Worm (Caenorhabditis elegans): ENCODE data around the gene grl-31.
A peak's percentile ranks its signal among the peaks of the same experiment; 100 is the strongest.

grl-31 gene

ce11 chrV:3588223-3588622, 30.6 kb upstream of the grl-31 start (continued):
- TF ChIP-seq hmg-1.1 (GFP tag; IDR thresholded peaks at IDR 0.05): peak; percentile 44; the same call in 1 of the 2 replicates
- no peak for TF ChIP-seq unc-62 (GFP tag; optimal IDR thresholded peaks at IDR 0.05 in 1 of 2)
- no peak for TF ChIP-seq unc-62 (tag; optimal IDR thresholded peaks at IDR 0.05)
- no peak for TF ChIP-seq nhr-11 (tag; optimal IDR thresholded peaks at IDR 0.05)
- no peak for TF ChIP-seq ZK337.2 (GFP tag; IDR thresholded peaks at IDR 0.05)
- 0 out of 2 replicates have a peak, but pooled peaks have one; percentile 49 for TF ChIP-seq mxl-2 (GFP tag; conservative IDR thresholded peaks at IDR 0.05)
- no peak for TF ChIP-seq mdt-29 (GFP tag; IDR thresholded peaks at IDR 0.05)
- TF ChIP-seq nhr-25 (tag; optimal IDR thresholded peaks at IDR 0.05; ENCODE audit: borderline replicate concordance, insufficient read depth): no peak
- no peak for TF ChIP-seq rbr-2 (tag; optimal IDR thresholded peaks at IDR 0.05)
- TF ChIP-seq mes-2 (tag; optimal IDR thresholded peaks at IDR 0.05; ENCODE audit: poor library complexity, severe bottlenecking): peak; percentile 35
- no peak for TF ChIP-seq zip-11 (GFP tag; IDR thresholded peaks at IDR 0.05)
- TF ChIP-seq Y5F2A.4 (GFP tag; optimal IDR thresholded peaks at IDR 0.05): no peak
- TF ChIP-seq daf-16 (GFP tag; optimal IDR thresholded peaks at IDR 0.05): peak in 1 of 2 experiments; percentile 17
- TF ChIP-seq daf-16 (tag; optimal IDR thresholded peaks at IDR 0.05): peak; percentile 45
- no peak for TF ChIP-seq nhr-102 (tag; optimal IDR thresholded peaks at IDR 0.05)
- peak; percentile 48; the same call in 1 of the 2 replicates for TF ChIP-seq F26F4.8 (GFP tag; conservative IDR thresholded peaks at IDR 0.05)
- peak; percentile 64 for TF ChIP-seq lin-38 (GFP tag; IDR thresholded peaks at IDR 0.05)
- peak; percentile 63 for TF ChIP-seq T26A8.4 (GFP tag; IDR thresholded peaks at IDR 0.05)
- TF ChIP-seq tra-1 (GFP tag; IDR thresholded peaks at IDR 0.05): peak; percentile 55; the same call in 1 of the 2 replicates
- no peak for TF ChIP-seq dmd-9 (GFP tag; IDR thresholded peaks at IDR 0.05)
- no peak for TF ChIP-seq nhr-237 (tag; optimal IDR thresholded peaks at IDR 0.05)
- TF ChIP-seq ces-1 (GFP tag; optimal IDR thresholded peaks at IDR 0.05): no peak
- no peak for TF ChIP-seq aly-2 (tag; optimal IDR thresholded peaks at IDR 0.05)
- TF ChIP-seq lsy-2 (tag; optimal IDR thresholded peaks at IDR 0.05): peak in 1 of 2 experiments; percentile 22
- TF ChIP-seq jun-1 (tag; optimal IDR thresholded peaks at IDR 0.05): no peak
- TF ChIP-seq nhr-6 (tag; optimal IDR thresholded peaks at IDR 0.05): no peak
- no peak for TF ChIP-seq fos-1 (tag; optimal IDR thresholded peaks at IDR 0.05)
- no peak for TF ChIP-seq daf-8 (GFP tag; IDR thresholded peaks at IDR 0.05)
- TF ChIP-seq vab-7 (GFP tag; IDR thresholded peaks at IDR 0.05): peak; percentile 58; the same call in 1 of the 2 replicates
- TF ChIP-seq hif-1 (tag; optimal IDR thresholded peaks at IDR 0.05): no peak
- no peak for TF ChIP-seq nhr-76 (tag; optimal IDR thresholded peaks at IDR 0.05)
- peak; percentile 24 for TF ChIP-seq dmd-6 (GFP tag; IDR thresholded peaks at IDR 0.05)
- no peak for TF ChIP-seq ceh-82 (tag; optimal IDR thresholded peaks at IDR 0.05)
- no peak for TF ChIP-seq tag-97 (GFP tag; IDR thresholded peaks at IDR 0.05)
- peak; percentile 51 for TF ChIP-seq lin-1 (GFP tag; IDR thresholded peaks at IDR 0.05)
- TF ChIP-seq lir-3 (tag; optimal IDR thresholded peaks at IDR 0.05): peak; percentile 6

- no peak for TF ChIP-seq tag-97 (GFP tag; IDR thresholded peaks at IDR 0.05)
- peak; percentile 35 for TF ChIP-seq set-16 (GFP tag; IDR thresholded peaks at IDR 0.05)
- peak; percentile 27 for TF ChIP-seq dpl-1 (GFP tag; optimal IDR thresholded peaks at IDR 0.05)
- TF ChIP-seq lin-15B (tag; optimal IDR thresholded peaks at IDR 0.05): no peak
- TF ChIP-seq hmg-1.1 (GFP tag; IDR thresholded peaks at IDR 0.05): 0 out of 2 replicates have a peak, but pooled peaks have one; percentile 15
- TF ChIP-seq pha-4 (GFP tag; IDR thresholded peaks at IDR 0.05): 0 out of 2 replicates have a peak, but pooled peaks have one; percentile 22
- no peak for TF ChIP-seq pha-4 (tag; optimal IDR thresholded peaks at IDR 0.05)
- TF ChIP-seq ZK546.5 (tag; optimal IDR thresholded peaks at IDR 0.05): no peak
- peak; percentile 38 for TF ChIP-seq mep-1 (tag; optimal IDR thresholded peaks at IDR 0.05)
- TF ChIP-seq ZK337.2 (GFP tag; IDR thresholded peaks at IDR 0.05): 0 out of 2 replicates have a peak, but pooled peaks have one; percentile 18
- TF ChIP-seq gei-8 (GFP tag; optimal IDR thresholded peaks at IDR 0.05): no peak
- no peak for TF ChIP-seq zag-1 (tag; optimal IDR thresholded peaks at IDR 0.05)
- TF ChIP-seq spr-1 (tag; optimal IDR thresholded peaks at IDR 0.05): no peak
- TF ChIP-seq saeg-2 (GFP tag; IDR thresholded peaks at IDR 0.05): no peak
- peak in 1 of 2 experiments; percentile 39 for TF ChIP-seq hif-1 (tag; optimal IDR thresholded peaks at IDR 0.05)
- peak in 1 of 2 experiments; percentile 29 for TF ChIP-seq lsy-2 (tag; optimal IDR thresholded peaks at IDR 0.05)
- TF ChIP-seq hlh-30 (tag; optimal IDR thresholded peaks at IDR 0.05; ENCODE audit: insufficient read depth): no peak
- TF ChIP-seq Y48G9A.11 (GFP tag; IDR thresholded peaks at IDR 0.05): 0 out of 2 replicates have a peak, but pooled peaks have one; percentile 22
- peak; percentile 55 for TF ChIP-seq lin-38 (GFP tag; IDR thresholded peaks at IDR 0.05)
- peak; percentile 23 for TF ChIP-seq dve-1 (tag; optimal IDR thresholded peaks at IDR 0.05; ENCODE audit: insufficient read depth)
- TF ChIP-seq mes-2 (tag; optimal IDR thresholded peaks at IDR 0.05; ENCODE audit: poor library complexity, severe bottlenecking): peak; percentile 75
- no peak for TF ChIP-seq nhr-6 (tag; optimal IDR thresholded peaks at IDR 0.05)
- no peak for TF ChIP-seq pqm-1 (tag; optimal IDR thresholded peaks at IDR 0.05)
Measured at ce11 chrV:3587633-3588032, 30.1 kb upstream of the grl-31 start.
